Worm (Caenorhabditis elegans) whole organism, L3 larva: Measurements from ENCODE around the gene M7.7.

Source experiments
- aly-2 ChIP-seq: fragments of 150-350 bp; optimal IDR thresholded peaks from 2 replicates; lab custom pipeline; 2014; ENCODE audit warnings: missing biosample characterization, missing genetic modification characterization
- ama-1 ChIP-seq: fragments of 150-350 bp; optimal IDR thresholded peaks from 2 replicates; lab custom pipeline; 2018
- ceh-16 ChIP-seq: sonication (generic microtip); optimal IDR thresholded peaks from 2 replicates; lab custom pipeline; 2017; ENCODE audit warnings: missing biosample characterization, missing genetic modification characterization
- daf-12 ChIP-seq: fragments of 150-350 bp; optimal IDR thresholded peaks from 2 replicates; lab custom pipeline; 2014; ENCODE audit warnings: missing biosample characterization, missing genetic modification reagents, missing genetic modification characterization
- egl-5 ChIP-seq: fragments of 150-350 bp; optimal IDR thresholded peaks from 2 replicates; lab custom pipeline; 2017; ENCODE audit warnings: missing biosample characterization, missing genetic modification reagents, missing genetic modification characterization, inconsistent platforms
- elt-1 ChIP-seq: fragments of 150-350 bp; optimal IDR thresholded peaks from 2 replicates; lab custom pipeline; 2014; ENCODE audit warnings: missing biosample characterization, missing genetic modification characterization
- elt-2 ChIP-seq: sonication (generic microtip); optimal IDR thresholded peaks from 2 replicates; lab custom pipeline; 2016; ENCODE audit warnings: missing genetic modification reagents, mild to moderate bottlenecking, missing genetic modification characterization, missing compliant biosample characterization
- elt-3 ChIP-seq, 3 experiments: fragments of 150-350 bp in 1 of 3; sonication (generic microtip) in 2 of 3; optimal IDR thresholded peaks; 2 replicates in 2 of 3; 4 replicates in 1 of 3; lab custom pipeline; 2014 to 2017; ENCODE audit warnings: missing biosample characterization in 3 of 3, missing genetic modification characterization in 3 of 3
- fkh-10 ChIP-seq: sonication (generic microtip); optimal IDR thresholded peaks from 2 replicates; lab custom pipeline; 2017; ENCODE audit warnings: missing biosample characterization, missing genetic modification reagents, missing genetic modification characterization
- hmg-11 ChIP-seq: sonication (generic microtip); optimal IDR thresholded peaks from 2 replicates; lab custom pipeline; 2016; ENCODE audit warnings: missing genetic modification characterization, missing compliant biosample characterization
- nfya-1 ChIP-seq: sonication (generic microtip); optimal IDR thresholded peaks from 2 replicates; lab custom pipeline; 2017; ENCODE audit warnings: missing genetic modification characterization, mild to moderate bottlenecking, missing compliant biosample characterization, antibody characterized with exemption, moderate library complexity; ENCODE audit not compliant: insufficient read depth
- nhr-11 ChIP-seq: fragments of 150-350 bp; optimal IDR thresholded peaks from 2 replicates; lab custom pipeline; 2014; ENCODE audit warnings: missing biosample characterization, missing genetic modification characterization
- nhr-12 ChIP-seq: fragments of 150-350 bp; optimal IDR thresholded peaks from 2 replicates; lab custom pipeline; 2014; ENCODE audit warnings: missing biosample characterization, missing genetic modification characterization
- nhr-76 ChIP-seq: fragments of 150-350 bp; sonication (generic microtip); optimal IDR thresholded peaks from 5 replicates; lab custom pipeline; 2014; ENCODE audit warnings: missing biosample characterization, missing genetic modification characterization
- nhr-77 ChIP-seq: fragments of 150-350 bp; optimal IDR thresholded peaks from 2 replicates; lab custom pipeline; 2014; ENCODE audit warnings: missing biosample characterization, missing genetic modification characterization
- pha-4 ChIP-seq: fragments of 150-350 bp; optimal IDR thresholded peaks from 2 replicates; lab custom pipeline; 2014; ENCODE audit warnings: missing biosample characterization, missing genetic modification reagents, missing genetic modification characterization
- pqm-1 ChIP-seq: fragments of 150-350 bp; optimal IDR thresholded peaks from 2 replicates; lab custom pipeline; 2017; ENCODE audit warnings: missing biosample characterization, missing genetic modification characterization, inconsistent platforms
- sea-2 ChIP-seq: fragments of 150-350 bp; sonication (generic microtip); optimal IDR thresholded peaks from 4 replicates; lab custom pipeline; 2014; ENCODE audit warnings: missing biosample characterization, missing genetic modification reagents, missing genetic modification characterization
- tbx-2 ChIP-seq: sonication (generic microtip); optimal IDR thresholded peaks from 2 replicates; lab custom pipeline; 2016; ENCODE audit warnings: mild to moderate bottlenecking, missing genetic modification characterization, missing compliant biosample characterization
- unc-39 ChIP-seq: sonication (generic microtip); optimal IDR thresholded peaks from 4 replicates; lab custom pipeline; 2017; ENCODE audit warnings: missing biosample characterization, missing genetic modification characterization
- zag-1 ChIP-seq: fragments of 150-350 bp; optimal IDR thresholded peaks from 2 replicates; lab custom pipeline; 2014; ENCODE audit warnings: missing biosample characterization, missing genetic modification characterization
- ztf-11 ChIP-seq: fragments of 150-350 bp; optimal IDR thresholded peaks from 2 replicates; lab custom pipeline; 2014; ENCODE audit warnings: missing biosample characterization, missing genetic modification characterization

Gene M7.7

DNA sequence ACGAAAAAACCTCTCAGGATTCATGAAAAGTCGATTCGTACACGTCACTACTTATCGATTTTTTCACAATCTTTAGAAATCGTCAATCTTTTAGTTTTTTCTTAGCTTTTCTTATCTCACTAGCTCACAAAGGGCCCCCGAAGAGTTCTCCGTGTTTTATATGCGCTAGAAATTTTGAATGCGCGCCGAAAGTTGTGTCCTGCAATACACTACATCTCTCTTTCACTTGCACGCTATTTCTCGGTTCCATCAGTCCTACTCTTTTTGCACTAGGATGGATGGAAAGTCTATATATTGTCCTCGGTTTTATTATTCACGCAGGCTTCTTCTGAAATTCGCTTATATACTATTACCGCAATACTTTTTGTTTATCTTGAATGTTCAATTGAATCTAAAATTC lies 36.0 kb downstream of the M7.7 start:
- TF ChIP-seq aly-2 (tag; lab: Kevin White, UChicago) = no peak
- TF ChIP-seq nhr-11 (tag; lab: Kevin White, UChicago) = no peak
- no peak for TF ChIP-seq ceh-16
- no peak for TF ChIP-seq hmg-11 (tag; lab: Kevin White, UChicago)
- no peak for TF ChIP-seq fkh-10 (GFP tag; lab: Kevin White, UChicago)
- TF ChIP-seq daf-12 = no peak
- no peak for TF ChIP-seq zag-1 (tag; lab: Kevin White, UChicago)
- TF ChIP-seq ama-1 = no peak
- no peak for TF ChIP-seq sea-2 (GFP tag; lab: Kevin White, UChicago)
- TF ChIP-seq nhr-77 = no peak
- TF ChIP-seq elt-3 (tag; optimal IDR thresholded peaks at IDR 0.05; lab: Kevin White, UChicago) = no peak
- no peak for TF ChIP-seq ztf-11 (tag; lab: Kevin White, UChicago)

DNA sequence TGAATTAATAATTGTTTCAGACTA lies 36.2 kb downstream of the M7.7 start, which contains the start of gene swsn-4:
Gene swsn-4 (plus strand): TSS at position 21 of the 24 bp plus-strand sequence.
- TF ChIP-seq sea-2 (GFP tag; lab: Kevin White, UChicago) (no peak), tbx-2 (no peak), elt-3 (tag; optimal IDR thresholded peaks at IDR 0.05; lab: Kevin White, UChicago) (no peak), ceh-16 (no peak)
- TF ChIP-seq, all 47 proteins: peak for 0

DNA sequence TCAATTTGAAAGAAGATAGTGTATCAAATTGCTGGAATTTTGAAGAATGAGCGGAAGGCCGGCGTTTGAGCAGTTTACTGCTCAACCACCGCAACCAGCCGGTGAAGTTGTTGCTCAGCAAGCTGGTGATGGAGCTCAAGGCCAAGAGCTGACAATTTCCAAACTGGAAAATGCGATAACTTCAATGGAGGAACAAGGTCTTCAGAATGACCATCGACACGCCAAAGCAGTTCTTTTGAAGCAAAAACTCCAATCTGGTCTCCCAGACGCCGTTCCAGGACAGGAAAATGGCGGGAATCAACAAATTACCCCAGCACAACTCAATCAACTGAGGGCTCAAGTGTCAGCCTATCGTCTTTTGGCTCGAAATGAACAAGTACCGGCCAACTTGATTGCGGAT lies 36.4 kb downstream of the M7.7 start:
- no peak for TF ChIP-seq zag-1 (tag; lab: Kevin White, UChicago)
- TF ChIP-seq nhr-12 (tag; lab: Kevin White, UChicago) = no peak
- no peak for TF ChIP-seq elt-3 (tag; optimal IDR thresholded peaks at IDR 0.05; lab: Kevin White, UChicago)
- no peak for TF ChIP-seq unc-39 (tag; lab: Kevin White, UChicago)
- no peak for TF ChIP-seq elt-2 (tag; lab: Kevin White, UChicago)
- no peak for TF ChIP-seq egl-5

DNA sequence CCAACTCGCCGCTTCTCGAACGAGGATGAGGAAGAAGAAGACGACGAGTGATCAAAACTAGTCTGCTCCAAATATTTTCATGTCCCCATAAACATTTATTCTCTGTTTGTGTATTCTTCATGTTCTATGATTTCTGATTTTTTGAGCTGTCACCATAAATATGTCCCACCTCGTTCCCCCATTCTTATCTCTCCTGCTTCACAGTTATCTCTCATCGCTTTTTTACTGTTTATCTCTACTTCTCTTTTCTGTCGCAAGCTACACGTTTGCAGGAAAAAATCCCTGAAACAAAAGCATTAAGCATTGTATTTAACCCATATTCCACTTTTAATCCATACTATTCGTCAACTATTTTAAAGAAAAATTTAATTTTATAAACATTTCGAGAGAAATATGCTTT lies 41.1 kb downstream of the M7.7 start:
- TF ChIP-seq elt-2 (tag; lab: Kevin White, UChicago) (peak; percentile 58), elt-1 (tag; lab: Kevin White, UChicago) (no peak), pha-4 (tag; lab: Kevin White, UChicago) (peak; percentile 29), pqm-1 (tag; lab: Kevin White, UChicago) (peak; percentile 11), nfya-1 (peak; percentile 44), nhr-11 (tag; lab: Kevin White, UChicago) (no peak)

DNA sequence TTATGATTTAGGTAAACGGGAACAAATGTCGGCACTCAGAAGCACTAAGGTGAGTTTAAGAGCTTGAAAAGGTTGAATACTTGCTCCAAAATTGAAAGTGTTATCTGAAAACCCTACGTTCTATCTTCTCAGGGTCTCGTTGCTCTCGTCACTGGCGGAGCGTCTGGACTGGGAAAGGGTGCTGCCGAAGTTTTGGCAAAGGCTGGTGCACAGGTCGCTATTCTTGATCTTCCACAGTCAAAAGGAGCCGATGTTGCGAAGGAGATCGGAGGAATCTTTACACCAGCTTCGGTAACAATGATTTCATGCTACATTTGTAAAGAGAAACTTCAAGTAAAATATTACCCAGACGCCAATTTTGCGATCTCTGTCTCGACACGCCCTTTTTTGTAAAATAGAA lies 41.6 kb downstream of the M7.7 start, which contains the start of gene ard-1:
Gene ard-1 (plus strand): TSS at position 12 of the 400 bp plus-strand sequence.
- no peak for TF ChIP-seq nhr-76 (tag; lab: Kevin White, UChicago)
